Fruit fly (Drosophila melanogaster) whole organism, embryonic: ENCODE results near the gene SMC1.
A peak's percentile ranks its signal among the peaks of the same experiment; 100 is the strongest.

Experiments
- Adf1 ChIP-seq: fragments of 200-800 bp; sonication (Bioruptor generic); IDR thresholded peaks from 2 replicates; pipeline ENCODE4 v1.3.6; 2022; ENCODE audit warnings: missing biosample characterization, missing genetic modification characterization
- Aef1 ChIP-seq: fragments of 200-800 bp; sonication (Bioruptor generic); IDR thresholded peaks from 3 replicates; pipeline ENCODE4 v1.3.6; 2022; ENCODE audit warnings: missing biosample characterization, missing genetic modification characterization
- Awh ChIP-seq: fragments of 200-800 bp; sonication (Bioruptor generic); IDR thresholded peaks from 2 replicates; pipeline ENCODE4, ENCODE4 v1.3.6; 2022; ENCODE audit warnings: missing biosample characterization, missing genetic modification characterization
- Bdp1 ChIP-seq: fragments of 200-800 bp; sonication (Bioruptor generic); optimal IDR thresholded peaks from 3 replicates; lab custom pipeline; 2016; ENCODE audit warnings: missing biosample characterization, missing genetic modification characterization
- CG10959 ChIP-seq: fragments of 200-800 bp; sonication (Bioruptor generic); IDR thresholded peaks from 2 replicates; pipeline ENCODE4 v1.3.6; 2022; ENCODE audit warnings: missing biosample characterization, missing genetic modification characterization
- CG11504 ChIP-seq: fragments of 200-800 bp; sonication (Bioruptor generic); optimal IDR thresholded peaks from 3 replicates; lab custom pipeline; 2019; ENCODE audit warnings: missing biosample characterization, mild to moderate bottlenecking, missing genetic modification characterization, moderate library complexity
- CG15073 ChIP-seq: fragments of 200-800 bp; sonication (Bioruptor generic); optimal IDR thresholded peaks from 2 replicates; lab custom pipeline; 2016; ENCODE audit warnings: missing biosample characterization, missing genetic modification characterization
- CG15601 ChIP-seq: fragments of 200-800 bp; sonication (Bioruptor generic); optimal IDR thresholded peaks from 3 replicates; lab custom pipeline; 2019; ENCODE audit warnings: missing biosample characterization, mild to moderate bottlenecking, missing genetic modification characterization, moderate library complexity
- CG17385 ChIP-seq: fragments of 200-800 bp; sonication (Bioruptor generic); optimal IDR thresholded peaks from 3 replicates; lab custom pipeline; 2018; ENCODE audit warnings: missing biosample characterization, mild to moderate bottlenecking, missing genetic modification characterization
- CG30020 ChIP-seq: fragments of 200-800 bp; optimal IDR thresholded peaks from 2 replicates; lab custom pipeline; 2019; ENCODE audit warnings: missing biosample characterization, mild to moderate bottlenecking, missing genetic modification characterization, moderate library complexity
- CG3163 ChIP-seq: fragments of 200-800 bp; sonication (Bioruptor generic); optimal IDR thresholded peaks from 3 replicates; lab custom pipeline; 2016; ENCODE audit warnings: missing biosample characterization, missing genetic modification characterization
- CG3407 ChIP-seq: fragments of 200-800 bp; sonication (Bioruptor generic); optimal IDR thresholded peaks from 2 replicates; lab custom pipeline; 2018; ENCODE audit warnings: missing biosample characterization, mild to moderate bottlenecking, missing genetic modification characterization
- CG4617 ChIP-seq: fragments of 200-800 bp; sonication (Bioruptor generic); optimal IDR thresholded peaks from 3 replicates; lab custom pipeline; 2016; ENCODE audit warnings: missing biosample characterization, missing genetic modification characterization, borderline replicate concordance
- CG4730 ChIP-seq: fragments of 200-800 bp; sonication (Bioruptor generic); IDR thresholded peaks from 2 replicates; pipeline ENCODE4 v1.3.6; 2022; ENCODE audit warnings: missing biosample characterization, missing genetic modification characterization
- CG7556 ChIP-seq: fragments of 200-800 bp; sonication (Bioruptor generic); optimal IDR thresholded peaks from 2 replicates; lab custom pipeline; 2017; ENCODE audit warnings: missing biosample characterization, mild to moderate bottlenecking, missing genetic modification characterization
- CG8281 ChIP-seq: fragments of 200-800 bp; sonication (Bioruptor generic); optimal IDR thresholded peaks from 2 replicates; lab custom pipeline; 2018; ENCODE audit warnings: missing biosample characterization, mild to moderate bottlenecking, missing genetic modification characterization, moderate library complexity
- CG8359 ChIP-seq: fragments of 200-800 bp; sonication (Bioruptor generic); optimal IDR thresholded peaks from 2 replicates; lab custom pipeline; 2017; ENCODE audit warnings: missing biosample characterization, mild to moderate bottlenecking, missing genetic modification characterization, borderline replicate concordance
- CG9437 ChIP-seq: fragments of 200-800 bp; sonication (Bioruptor generic); optimal IDR thresholded peaks from 2 replicates; lab custom pipeline; 2018; ENCODE audit warnings: missing biosample characterization, mild to moderate bottlenecking, missing genetic modification characterization
- D ChIP-seq, 2 experiments: fragments of 200-800 bp in 1 of 2; fragments of >200 bp in 1 of 2; sonication (Bioruptor generic) in 1 of 2; optimal IDR thresholded peaks; 2 replicates in 1 of 2; 3 replicates in 1 of 2; lab custom pipeline; 2017; ENCODE audit warnings: mild to moderate bottlenecking in 1 of 2, missing biosample characterization in 1 of 2, missing genetic modification characterization in 1 of 2, missing genetic modification reagents in 1 of 2
- Dfd ChIP-seq, 2 experiments: fragments of >200 bp; optimal IDR thresholded peaks; 2 replicates each; lab custom pipeline; 2017; ENCODE audit warnings: missing biosample characterization in 2 of 2, missing genetic modification characterization in 2 of 2
- E2f1 ChIP-seq: fragments of 200-800 bp; sonication (Bioruptor generic); IDR thresholded peaks from 2 replicates; pipeline ENCODE4 v1.3.6; 2022; ENCODE audit warnings: missing biosample characterization, missing genetic modification characterization
- Fer3 ChIP-seq: fragments of 200-800 bp; sonication (Bioruptor generic); optimal IDR thresholded peaks from 2 replicates; lab custom pipeline; 2018; ENCODE audit warnings: missing biosample characterization, mild to moderate bottlenecking, missing genetic modification characterization, moderate library complexity
- Hr39 ChIP-seq: fragments of >200 bp; optimal IDR thresholded peaks from 2 replicates; lab custom pipeline; 2017
- Kr ChIP-seq: fragments of 200-800 bp; sonication (Bioruptor generic); optimal IDR thresholded peaks from 2 replicates; lab custom pipeline; 2017; ENCODE audit warnings: missing biosample characterization, mild to moderate bottlenecking, missing genetic modification characterization
- Mad ChIP-seq: fragments of 200-800 bp; sonication (Bioruptor generic); optimal IDR thresholded peaks from 2 replicates; lab custom pipeline; 2016; ENCODE audit warnings: missing biosample characterization, missing genetic modification characterization
- Meics ChIP-seq: fragments of 200-800 bp; sonication (Bioruptor generic); optimal IDR thresholded peaks from 2 replicates; lab custom pipeline; 2017; ENCODE audit warnings: missing biosample characterization, mild to moderate bottlenecking, missing genetic modification characterization
- Sox100B ChIP-seq: fragments of 200-800 bp; sonication (Bioruptor generic); optimal IDR thresholded peaks from 3 replicates; lab custom pipeline; 2018; ENCODE audit warnings: missing biosample characterization, mild to moderate bottlenecking, missing genetic modification characterization
- Ssrp ChIP-seq: fragments of 200-800 bp; sonication (Bioruptor generic); optimal IDR thresholded peaks from 2 replicates; lab custom pipeline; 2018; ENCODE audit warnings: missing biosample characterization, mild to moderate bottlenecking, missing genetic modification characterization, moderate library complexity
- Tbp ChIP-seq: fragments of >200 bp; optimal IDR thresholded peaks from 2 replicates; lab custom pipeline; 2018; ENCODE audit warnings: missing biosample characterization, missing genetic modification characterization
- Xrp1 ChIP-seq: fragments of 200-800 bp; sonication (Bioruptor generic); IDR thresholded peaks from 2 replicates; pipeline ENCODE4 v1.3.6; 2022; ENCODE audit warnings: missing biosample characterization, missing genetic modification characterization
- ash1 ChIP-seq: fragments of 200-800 bp; sonication (Bioruptor generic); optimal IDR thresholded peaks from 2 replicates; lab custom pipeline; 2018; ENCODE audit warnings: missing biosample characterization, mild to moderate bottlenecking, missing genetic modification characterization
- btn ChIP-seq: fragments of 200-800 bp; sonication (Bioruptor generic); optimal IDR thresholded peaks from 2 replicates; lab custom pipeline; 2016; ENCODE audit warnings: missing biosample characterization, missing genetic modification characterization
- cato ChIP-seq: fragments of 200-800 bp; sonication (Bioruptor generic); optimal IDR thresholded peaks from 2 replicates; lab custom pipeline; 2016; ENCODE audit warnings: missing biosample characterization, missing genetic modification characterization, borderline replicate concordance
- disco-r ChIP-seq: fragments of 200-800 bp; sonication (Bioruptor generic); optimal IDR thresholded peaks from 2 replicates; lab custom pipeline; 2016; ENCODE audit warnings: missing biosample characterization, missing genetic modification characterization
- ems ChIP-seq: fragments of 200-800 bp; sonication (Bioruptor generic); optimal IDR thresholded peaks from 3 replicates; lab custom pipeline; 2016; ENCODE audit warnings: missing biosample characterization, missing genetic modification characterization
- en ChIP-seq: fragments of 200-800 bp; sonication (Bioruptor generic); optimal IDR thresholded peaks from 2 replicates; lab custom pipeline; 2016; ENCODE audit warnings: missing biosample characterization, missing genetic modification characterization
- grau ChIP-seq: fragments of 200-800 bp; optimal IDR thresholded peaks from 3 replicates; lab custom pipeline; 2019; ENCODE audit warnings: missing biosample characterization, mild to moderate bottlenecking, missing genetic modification characterization, moderate library complexity
- grn ChIP-seq: fragments of 200-800 bp; sonication (Bioruptor generic); optimal IDR thresholded peaks from 3 replicates; lab custom pipeline; 2017; ENCODE audit warnings: missing biosample characterization, missing genetic modification characterization
- ham ChIP-seq: fragments of 200-800 bp; sonication (Bioruptor generic); IDR thresholded peaks from 2 replicates; pipeline ENCODE4 v1.3.6; 2022; ENCODE audit warnings: missing biosample characterization, missing genetic modification characterization
- knrl ChIP-seq: fragments of 200-800 bp; sonication (Bioruptor generic); IDR thresholded peaks from 3 replicates; pipeline ENCODE4 v1.3.6; 2022; ENCODE audit warnings: missing biosample characterization, missing genetic modification characterization; ENCODE audit not compliant: partially characterized antibody
- mam ChIP-seq: fragments of 200-800 bp; sonication (Bioruptor generic); optimal IDR thresholded peaks from 3 replicates; lab custom pipeline; 2016; ENCODE audit warnings: missing biosample characterization, missing genetic modification characterization
- oc ChIP-seq: fragments of 200-800 bp; sonication (Bioruptor generic); optimal IDR thresholded peaks from 2 replicates; lab custom pipeline; 2018; ENCODE audit warnings: missing biosample characterization, mild to moderate bottlenecking, missing genetic modification characterization, moderate library complexity
- peb ChIP-seq: fragments of 200-800 bp; sonication (Bioruptor generic); IDR thresholded peaks from 2 replicates; pipeline ENCODE4 v1.3.6; 2022; ENCODE audit warnings: missing biosample characterization, missing genetic modification characterization
- pzg ChIP-seq: fragments of 200-800 bp; sonication (Bioruptor generic); optimal IDR thresholded peaks from 3 replicates; lab custom pipeline; 2018; ENCODE audit warnings: missing biosample characterization, mild to moderate bottlenecking, missing genetic modification characterization, moderate library complexity
- ranshi ChIP-seq: fragments of 200-800 bp; sonication (Bioruptor generic); IDR thresholded peaks from 2 replicates; pipeline ENCODE4 v1.3.6; 2022; ENCODE audit warnings: missing biosample characterization, missing genetic modification characterization
- ro ChIP-seq: fragments of 200-800 bp; sonication (Bioruptor generic); IDR thresholded peaks from 2 replicates; pipeline ENCODE4 v1.3.6; 2022; ENCODE audit warnings: missing biosample characterization, missing genetic modification characterization
- seq ChIP-seq: fragments of 200-800 bp; sonication (Bioruptor generic); IDR thresholded peaks from 2 replicates; pipeline ENCODE4 v1.3.6; 2022; ENCODE audit warnings: missing biosample characterization, missing genetic modification characterization
- sim ChIP-seq: fragments of 200-800 bp; sonication (Bioruptor generic); IDR thresholded peaks from 2 replicates; pipeline ENCODE4 v1.3.6; 2022; ENCODE audit warnings: missing biosample characterization, missing genetic modification characterization
- so ChIP-seq: fragments of 200-800 bp; sonication (Bioruptor generic); IDR thresholded peaks from 3 replicates; pipeline ENCODE4 v1.3.6; 2022; ENCODE audit warnings: missing biosample characterization, missing genetic modification characterization
- sqz ChIP-seq: fragments of 200-800 bp; sonication (Bioruptor generic); optimal IDR thresholded peaks from 3 replicates; lab custom pipeline; 2018; ENCODE audit warnings: missing biosample characterization, mild to moderate bottlenecking, missing genetic modification characterization
- twi ChIP-seq: fragments of 200-800 bp; optimal IDR thresholded peaks from 2 replicates; lab custom pipeline; 2019; ENCODE audit warnings: missing biosample characterization, mild to moderate bottlenecking, missing genetic modification characterization, moderate library complexity
- zf30C ChIP-seq: fragments of 200-800 bp; sonication (Bioruptor generic); optimal IDR thresholded peaks from 3 replicates; lab custom pipeline; 2018; ENCODE audit warnings: missing biosample characterization, mild to moderate bottlenecking, missing genetic modification characterization

The SMC1 gene

DNA sequence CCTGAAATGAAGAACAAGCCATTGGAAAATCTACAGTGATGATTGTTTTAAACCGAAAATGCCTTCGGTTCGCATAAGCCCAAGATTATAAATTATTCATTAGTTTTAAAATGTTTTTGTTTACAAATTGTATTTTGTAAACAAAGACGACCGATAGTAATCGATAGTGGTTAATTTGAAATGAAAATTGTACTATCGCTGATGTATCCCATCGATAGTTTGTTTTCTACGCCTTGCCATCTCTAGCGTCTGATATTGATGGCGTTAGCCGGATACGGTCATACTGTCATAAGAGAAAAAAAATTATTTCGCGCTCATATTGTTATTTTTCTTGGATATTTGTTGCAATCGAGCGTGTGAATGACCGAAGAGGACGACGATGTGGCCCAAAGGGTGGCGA is at the start of gene SMC1 (continued):
- TF ChIP-seq Sox100B (no peak), CG7556 (GFP tag; lab: Kevin White, UChicago) (no peak), Hr39 (no peak), CG4617 (GFP tag; lab: Kevin White, UChicago) (peak; percentile 89), en (GFP tag; lab: Kevin White, UChicago) (no peak), btn (GFP tag; lab: Kevin White, UChicago) (no peak), disco-r (no peak), CG8359 (GFP tag; lab: Kevin White, UChicago) (no peak), D (optimal IDR thresholded peaks at IDR 0.05; lab: Kevin White, UChicago) (no peak), D (GFP tag; optimal IDR thresholded peaks at IDR 0.05; lab: Kevin White, UChicago) (no peak), Mad (GFP tag; lab: Kevin White, UChicago) (peak; percentile 23), CG3407 (GFP tag; lab: Kevin White, UChicago) (no peak), Kr (GFP tag; lab: Kevin White, UChicago) (no peak), CG8281 (tag; lab: Kevin White, UChicago) (peak; percentile 50), CG11504 (tag; lab: Kevin White, UChicago) (no peak), pzg (GFP tag; lab: Kevin White, UChicago) (peak; percentile 94), Aef1 (no peak), knrl (peak; percentile 100), seq (GFP tag; lab: Robert Waterston, UW) (no peak), Adf1 (no peak), oc (tag; lab: Kevin White, UChicago) (no peak), CG4730 (GFP tag; lab: Robert Waterston, UW) (no peak), Bdp1 (GFP tag; lab: Kevin White, UChicago) (no peak), CG15601 (tag; lab: Kevin White, UChicago) (peak; percentile 14), E2f1 (GFP tag; lab: Robert Waterston, UW) (peak; percentile 37; the same call in 1 of the 2 replicates), cato (GFP tag; lab: Kevin White, UChicago) (no peak), CG30020 (tag; lab: Kevin White, UChicago) (peak; percentile 60), CG15073 (GFP tag; lab: Kevin White, UChicago) (no peak), Awh (GFP tag; lab: Robert Waterston, UW) (0 out of 2 replicates have a peak, but pooled peaks have one; percentile 23), ham (GFP tag; lab: Robert Waterston, UW) (no peak), Ssrp (tag; lab: Kevin White, UChicago) (no peak), Fer3 (tag; lab: Kevin White, UChicago) (peak; percentile 28), sqz (peak; percentile 86), ro (GFP tag; lab: Robert Waterston, UW) (no peak), so (GFP tag; lab: Robert Waterston, UW) (no peak), CG3163 (GFP tag; lab: Kevin White, UChicago) (peak; percentile 43), CG10959 (GFP tag; lab: Robert Waterston, UW) (no peak), grn (no peak), Dfd (GFP tag; optimal IDR thresholded peaks at IDR 0.05; lab: Kevin White, UChicago) (no peak), sim (no peak), Meics (GFP tag; lab: Kevin White, UChicago) (peak; percentile 29), twi (no peak), CG17385 (GFP tag; lab: Kevin White, UChicago) (no peak), Xrp1 (peak; percentile 31; the same call in 1 of the 2 replicates), grau (tag; lab: Kevin White, UChicago) (peak; percentile 42), peb (GFP tag; lab: Robert Waterston, UW) (no peak), zf30C (GFP tag; lab: Kevin White, UChicago) (no peak), Tbp (no peak), ash1 (GFP tag; lab: Kevin White, UChicago) (no peak), ranshi (GFP tag; lab: Robert Waterston, UW) (no peak), mam (GFP tag; lab: Kevin White, UChicago) (peak; percentile 68), ems (peak; percentile 23), CG9437 (no peak)
